Worm (Caenorhabditis elegans): Measurements from ENCODE around the gene mob-3.
A peak's percentile ranks its signal among the peaks of the same experiment; 100 is the strongest.

Gene mob-3

ce11 chrIV:7393700-7394099, 5.0 kb upstream of the mob-3 start, which contains the start of gene pitr-1 (continued):
- TF ChIP-seq nhr-90 (tag; optimal IDR thresholded peaks at IDR 0.05; ENCODE audit: poor library complexity), result peak; percentile 6
- peak; percentile 87 for TF ChIP-seq elt-2 (tag; optimal IDR thresholded peaks at IDR 0.05)
- TF ChIP-seq isw-1 (GFP tag; IDR thresholded peaks at IDR 0.05), result no peak

- TF ChIP-seq nhr-28 (tag; optimal IDR thresholded peaks at IDR 0.05), result no peak
- no peak for TF ChIP-seq blmp-1 (tag; optimal IDR thresholded peaks at IDR 0.05)
- peak; percentile 83 for TF ChIP-seq lin-14 (GFP tag; optimal IDR thresholded peaks at IDR 0.05)
- peak; percentile 23 for TF ChIP-seq swsn-7 (tag; optimal IDR thresholded peaks at IDR 0.05)
- no peak for TF ChIP-seq aly-2 (tag; optimal IDR thresholded peaks at IDR 0.05)
- no peak for TF ChIP-seq hpl-2 (GFP tag; optimal IDR thresholded peaks at IDR 0.05)
- no peak for TF ChIP-seq pag-3 (tag; optimal IDR thresholded peaks at IDR 0.05; ENCODE audit: borderline replicate concordance, insufficient read depth)
- no peak for TF ChIP-seq C16A3.4 (tag; optimal IDR thresholded peaks at IDR 0.05)
- TF ChIP-seq C04F5.9 (tag; optimal IDR thresholded peaks at IDR 0.05), result no peak
- TF ChIP-seq sptf-1 (tag; optimal IDR thresholded peaks at IDR 0.05), result no peak
- TF ChIP-seq vab-15 (tag; optimal IDR thresholded peaks at IDR 0.05), result no peak
- TF ChIP-seq snpc-4 (tag; optimal IDR thresholded peaks at IDR 0.05), result no peak
- TF ChIP-seq grh-1 (GFP tag; IDR thresholded peaks at IDR 0.05), result no peak
- peak; percentile 38 to 54 (median 43) for TF ChIP-seq ceh-82 (tag; optimal IDR thresholded peaks at IDR 0.05)
- peak; percentile 66 for TF ChIP-seq fkh-10 (GFP tag; optimal IDR thresholded peaks at IDR 0.05)
- no peak for TF ChIP-seq ets-5 (GFP tag; IDR thresholded peaks at IDR 0.05)
- no peak for TF ChIP-seq mep-1 (tag; optimal IDR thresholded peaks at IDR 0.05)
- peak; percentile 43 for TF ChIP-seq snu-23 (GFP tag; optimal IDR thresholded peaks at IDR 0.05)
- TF ChIP-seq unc-62 (GFP tag; optimal IDR thresholded peaks at IDR 0.05), result no peak
- no peak for TF ChIP-seq unc-98 (GFP tag; IDR thresholded peaks at IDR 0.05)
- no peak for TF ChIP-seq ceh-63 (GFP tag; optimal IDR thresholded peaks at IDR 0.05)
- TF ChIP-seq pqm-1 (tag; optimal IDR thresholded peaks at IDR 0.05), result no peak
- peak; percentile 49 for TF ChIP-seq nhr-20 (tag; optimal IDR thresholded peaks at IDR 0.05)
- peak; percentile 54 for TF ChIP-seq isw-1 (GFP tag; IDR thresholded peaks at IDR 0.05)
- no peak for TF ChIP-seq aha-1 (tag; optimal IDR thresholded peaks at IDR 0.05)
- peak; percentile 46 for TF ChIP-seq nhr-47 (tag; optimal IDR thresholded peaks at IDR 0.05)
- TF ChIP-seq dsc-1 (tag; optimal IDR thresholded peaks at IDR 0.05), result peak; percentile 5
- TF ChIP-seq fkh-4 (tag; optimal IDR thresholded peaks at IDR 0.05; ENCODE audit: borderline replicate concordance), result no peak
- 0 out of 2 replicates have a peak, but pooled peaks have one; percentile 25 for TF ChIP-seq ceh-88 (GFP tag; IDR thresholded peaks at IDR 0.05)
- TF ChIP-seq tbx-2 (tag; optimal IDR thresholded peaks at IDR 0.05), result peak; percentile 33
- no peak for TF ChIP-seq sox-4 (tag; optimal IDR thresholded peaks at IDR 0.05)
- no peak for TF ChIP-seq sup-37 (GFP tag; optimal IDR thresholded peaks at IDR 0.05)
- TF ChIP-seq egl-27 (tag; optimal IDR thresholded peaks at IDR 0.05), result no peak
- TF ChIP-seq lin-39 (tag; optimal IDR thresholded peaks at IDR 0.05), result no peak
- no peak for TF ChIP-seq nhr-12 (tag; optimal IDR thresholded peaks at IDR 0.05)
- TF ChIP-seq lir-3 (tag; optimal IDR thresholded peaks at IDR 0.05; ENCODE audit: poor library complexity), result peak; percentile 32
- TF ChIP-seq xbp-1 (tag; optimal IDR thresholded peaks at IDR 0.05), result peak; percentile 42
- TF ChIP-seq alr-1 (tag; optimal IDR thresholded peaks at IDR 0.05; ENCODE audit: borderline replicate concordance), result no peak
- TF ChIP-seq nhr-85 (tag), result peak; percentile 31
- TF ChIP-seq dpl-1 (GFP tag; optimal IDR thresholded peaks at IDR 0.05), result peak in 2 of 3 experiments; percentile 8 to 16
- TF ChIP-seq nhr-84 (tag; optimal IDR thresholded peaks at IDR 0.05), result no peak
- no peak for TF ChIP-seq ces-1 (GFP tag; optimal IDR thresholded peaks at IDR 0.05)
- TF ChIP-seq unc-86 (tag; optimal IDR thresholded peaks at IDR 0.05), result peak; percentile 38
- TF ChIP-seq nhr-76 (tag; optimal IDR thresholded peaks at IDR 0.05), result no peak
- peak; percentile 16 for TF ChIP-seq unc-130 (tag; optimal IDR thresholded peaks at IDR 0.05)
- TF ChIP-seq tlp-1 (tag; optimal IDR thresholded peaks at IDR 0.05), result no peak
- TF ChIP-seq skn-1 (tag; optimal IDR thresholded peaks at IDR 0.05), result peak; percentile 75
Measured at ce11 chrIV:7391534-7392343, 3.0 kb upstream of the mob-3 start.
